Worm (Caenorhabditis elegans) whole organism, L4/young adult: Measurements from ENCODE around the gene F40H6.5.

Experiments
- W03F9.2 ChIP-seq: fragments of 150-350 bp; optimal IDR thresholded peaks from 2 replicates; lab custom pipeline; 2014; ENCODE audit warnings: missing biosample characterization, missing genetic modification characterization
- dao-5 ChIP-seq: sonication (generic microtip); optimal IDR thresholded peaks from 2 replicates; lab custom pipeline; 2016; ENCODE audit warnings: missing genotype, missing genetic modification characterization, moderate library complexity, missing compliant biosample characterization
- him-1 ChIP-seq: sonication (generic microtip); optimal IDR thresholded peaks from 2 replicates; lab custom pipeline; 2016; ENCODE audit warnings: missing genotype, missing genetic modification reagents, missing genetic modification characterization, missing compliant biosample characterization

ce11 chrIII:6056179-6056578 lies 573 bp upstream of the F40H6.5 start:
- TF ChIP-seq him-1 (no peak), W03F9.2 (tag; lab: Kevin White, UChicago) (no peak), dao-5 (no peak)
